Worm (Caenorhabditis elegans) whole organism, young adult: Measurements from ENCODE around the gene teg-1.

Source experiments
- B0261.1 ChIP-seq: sonication (generic microtip); optimal IDR thresholded peaks from 2 replicates; lab custom pipeline; 2016; ENCODE audit warnings: mild to moderate bottlenecking, missing genetic modification characterization, moderate library complexity, missing compliant biosample characterization
- C06A6.2 ChIP-seq: fragments of 200-800 bp; sonication (Bioruptor generic); conservative IDR thresholded peaks from 2 replicates; pipeline ENCODE4 v1.3.6; 2022; ENCODE audit warnings: missing genetic modification characterization, missing compliant biosample characterization
- F10E7.11 ChIP-seq: sonication (generic microtip); optimal IDR thresholded peaks from 2 replicates; lab custom pipeline; 2017; ENCODE audit warnings: mild to moderate bottlenecking, missing genetic modification characterization, moderate library complexity, missing compliant biosample characterization
- F33H1.4 ChIP-seq: fragments of 200-800 bp; sonication (Bioruptor generic); IDR thresholded peaks from 2 replicates; pipeline ENCODE4 v1.3.6; 2022; ENCODE audit warnings: missing genetic modification reagents, missing genetic modification characterization, missing compliant biosample characterization
- F52B5.7 ChIP-seq: sonication (generic microtip); optimal IDR thresholded peaks from 2 replicates; lab custom pipeline; 2016; ENCODE audit warnings: mild to moderate bottlenecking, missing genetic modification characterization, missing compliant biosample characterization
- F55B11.4 ChIP-seq: sonication (generic microtip); optimal IDR thresholded peaks from 2 replicates; lab custom pipeline; 2016; ENCODE audit warnings: missing compliant biosample characterization, missing genetic modification characterization, borderline replicate concordance; ENCODE audit not compliant: insufficient read depth
- F57C9.4 ChIP-seq: sonication (generic microtip); optimal IDR thresholded peaks from 2 replicates; lab custom pipeline; 2017; ENCODE audit warnings: mild to moderate bottlenecking, missing genetic modification characterization, missing compliant biosample characterization
- K12H6.12 ChIP-seq: fragments of 200-800 bp; sonication (Bioruptor generic); optimal IDR thresholded peaks from 2 replicates; lab custom pipeline; 2018; ENCODE audit warnings: mild to moderate bottlenecking, missing genetic modification characterization, missing compliant biosample characterization
- Y53F4B.3 ChIP-seq: fragments of 200-800 bp; sonication (Bioruptor generic); IDR thresholded peaks from 2 replicates; pipeline ENCODE4 v1.3.6; 2022; ENCODE audit warnings: missing genetic modification reagents, missing genetic modification characterization, missing compliant biosample characterization
- Y79H2A.3 ChIP-seq: fragments of 200-800 bp; sonication (Bioruptor generic); conservative IDR thresholded peaks from 2 replicates; pipeline ENCODE4 v1.3.6; 2022; ENCODE audit warnings: missing genetic modification reagents, missing genetic modification characterization, missing compliant biosample characterization
- ZK185.1 ChIP-seq: sonication (generic microtip); optimal IDR thresholded peaks from 2 replicates; lab custom pipeline; 2016; ENCODE audit warnings: mild to moderate bottlenecking, missing genetic modification characterization, missing compliant biosample characterization; ENCODE audit not compliant: poor library complexity, severe bottlenecking
- ama-1 ChIP-seq, 3 experiments: fragments of 150-350 bp in 1 of 3; sonication (generic microtip) in 2 of 3; optimal IDR thresholded peaks; 2 replicates each; lab custom pipeline; 2014 to 2018; ENCODE audit warnings: missing biosample characterization in 2 of 3, missing genetic modification characterization in 2 of 3, missing genetic modification reagents in 2 of 3
- aptf-2 ChIP-seq: fragments of 200-800 bp; sonication (Bioruptor generic); conservative IDR thresholded peaks from 2 replicates; pipeline ENCODE4 v1.3.6; 2022; ENCODE audit warnings: missing genetic modification reagents, missing genetic modification characterization, missing compliant biosample characterization
- atf-7 ChIP-seq: sonication (generic microtip); optimal IDR thresholded peaks from 2 replicates; lab custom pipeline; 2017; ENCODE audit warnings: mild to moderate bottlenecking, missing genetic modification characterization, missing compliant biosample characterization
- attf-5 ChIP-seq: fragments of 200-800 bp; sonication (Bioruptor generic); optimal IDR thresholded peaks from 2 replicates; lab custom pipeline; 2018; ENCODE audit warnings: mild to moderate bottlenecking, missing genetic modification characterization, missing compliant biosample characterization
- bed-1 ChIP-seq: fragments of 200-800 bp; sonication (Bioruptor generic); IDR thresholded peaks from 2 replicates; pipeline ENCODE4 v1.3.6; 2022; ENCODE audit warnings: missing genetic modification reagents, missing genetic modification characterization, missing compliant biosample characterization
- ccch-3 ChIP-seq: fragments of 200-800 bp; sonication (Bioruptor generic); optimal IDR thresholded peaks from 2 replicates; lab custom pipeline; 2018; ENCODE audit warnings: mild to moderate bottlenecking, missing genetic modification characterization, missing compliant biosample characterization
- cebp-2 ChIP-seq: fragments of 200-800 bp; sonication (Bioruptor generic); IDR thresholded peaks from 2 replicates; pipeline ENCODE4 v1.3.6; 2022; ENCODE audit warnings: missing genetic modification characterization, missing compliant biosample characterization
- ceh-100 ChIP-seq: fragments of 200-800 bp; sonication (Bioruptor generic); IDR thresholded peaks from 2 replicates; pipeline ENCODE4 v1.3.6; 2022; ENCODE audit warnings: missing genetic modification reagents, missing genetic modification characterization, missing compliant biosample characterization
- chd-7 ChIP-seq: sonication (generic microtip); optimal IDR thresholded peaks from 2 replicates; lab custom pipeline; 2016; ENCODE audit warnings: mild to moderate bottlenecking, missing genetic modification characterization, moderate library complexity, missing compliant biosample characterization
- die-1 ChIP-seq: sonication (generic microtip); optimal IDR thresholded peaks from 2 replicates; lab custom pipeline; 2016; ENCODE audit warnings: missing genotype, mild to moderate bottlenecking, missing genetic modification characterization, missing compliant biosample characterization
- dox-1 ChIP-seq: fragments of 200-800 bp; sonication (Bioruptor generic); IDR thresholded peaks from 2 replicates; pipeline ENCODE4 v1.3.6; 2022; ENCODE audit warnings: missing genetic modification reagents, missing genetic modification characterization, missing compliant biosample characterization
- dpff-1 ChIP-seq: sonication (generic microtip); optimal IDR thresholded peaks from 2 replicates; lab custom pipeline; 2017; ENCODE audit warnings: mild to moderate bottlenecking, missing genetic modification characterization, missing compliant biosample characterization
- egl-18 ChIP-seq: fragments of 200-800 bp; sonication (Bioruptor generic); IDR thresholded peaks from 2 replicates; pipeline ENCODE4 v1.3.6; 2022; ENCODE audit warnings: missing genetic modification reagents, missing genetic modification characterization, missing compliant biosample characterization
- egl-44 ChIP-seq: fragments of 200-800 bp; sonication (Bioruptor generic); IDR thresholded peaks from 2 replicates; pipeline ENCODE4 v1.3.6; 2022; ENCODE audit warnings: missing genetic modification reagents, missing genetic modification characterization, missing compliant biosample characterization
- egrh-3 ChIP-seq: fragments of 200-800 bp; sonication (Bioruptor generic); IDR thresholded peaks from 2 replicates; pipeline ENCODE4 v1.3.6; 2022; ENCODE audit warnings: missing genetic modification reagents, missing genetic modification characterization, missing compliant biosample characterization
- ets-4 ChIP-seq: fragments of 200-800 bp; sonication (Bioruptor generic); optimal IDR thresholded peaks from 2 replicates; lab custom pipeline; 2018; ENCODE audit warnings: mild to moderate bottlenecking, missing genetic modification characterization, missing compliant biosample characterization
- fkh-3 ChIP-seq: sonication (generic microtip); optimal IDR thresholded peaks from 2 replicates; lab custom pipeline; 2016; ENCODE audit warnings: mild to moderate bottlenecking, missing genetic modification characterization, missing compliant biosample characterization
- him-1 ChIP-seq: sonication (generic microtip); optimal IDR thresholded peaks from 2 replicates; lab custom pipeline; 2016; ENCODE audit warnings: missing genotype, missing genetic modification reagents, missing genetic modification characterization, missing compliant biosample characterization
- hlh-26 ChIP-seq: fragments of 200-800 bp; sonication (Bioruptor generic); conservative IDR thresholded peaks from 2 replicates; pipeline ENCODE4 v1.3.6; 2022; ENCODE audit warnings: missing genetic modification reagents, missing genetic modification characterization, missing compliant biosample characterization
- lsy-27 ChIP-seq: sonication (generic microtip); optimal IDR thresholded peaks from 2 replicates; lab custom pipeline; 2017; ENCODE audit warnings: missing genetic modification characterization, mild to moderate bottlenecking, missing compliant biosample characterization, antibody characterized with exemption, missing genotype, borderline replicate concordance; ENCODE audit not compliant: insufficient read depth
- madf-6 ChIP-seq: fragments of 200-800 bp; sonication (Bioruptor generic); IDR thresholded peaks from 2 replicates; pipeline ENCODE4 v1.3.6; 2022; ENCODE audit warnings: missing genetic modification reagents, missing genetic modification characterization, missing compliant biosample characterization
- madf-8 ChIP-seq: fragments of 200-800 bp; sonication (Bioruptor generic); conservative IDR thresholded peaks from 2 replicates; pipeline ENCODE4 v1.3.6; 2022; ENCODE audit warnings: missing genetic modification reagents, missing genetic modification characterization, missing compliant biosample characterization
- nhr-120 ChIP-seq: fragments of 200-800 bp; sonication (Bioruptor generic); IDR thresholded peaks from 2 replicates; pipeline ENCODE4 v1.3.6; 2022; ENCODE audit warnings: missing genetic modification characterization, missing compliant biosample characterization
- nhr-27 ChIP-seq: fragments of 200-800 bp; sonication (Bioruptor generic); optimal IDR thresholded peaks from 2 replicates; lab custom pipeline; 2018; ENCODE audit warnings: mild to moderate bottlenecking, missing genetic modification characterization, moderate library complexity, missing compliant biosample characterization
- nhr-90 ChIP-seq: sonication (generic microtip); optimal IDR thresholded peaks from 2 replicates; lab custom pipeline; 2016; ENCODE audit warnings: missing genotype, mild to moderate bottlenecking, missing genetic modification characterization, missing compliant biosample characterization
- pbrm-1 ChIP-seq: fragments of 200-800 bp; sonication (Bioruptor generic); IDR thresholded peaks from 2 replicates; pipeline ENCODE4 v1.3.6; 2022; ENCODE audit warnings: missing genetic modification reagents, missing genetic modification characterization, missing compliant biosample characterization
- rec-8 ChIP-seq, 2 experiments: sonication (generic microtip); optimal IDR thresholded peaks; 2 replicates each; lab custom pipeline; 2016; ENCODE audit warnings: mild to moderate bottlenecking in 2 of 2, missing genetic modification characterization in 2 of 2, missing genetic modification reagents in 2 of 2, missing genotype in 2 of 2, missing biosample characterization in 1 of 2, missing compliant biosample characterization in 1 of 2, moderate library complexity in 1 of 2
- snpc-1.3 ChIP-seq: sonication (generic microtip); optimal IDR thresholded peaks from 2 replicates; lab custom pipeline; 2017; ENCODE audit warnings: missing genetic modification characterization, mild to moderate bottlenecking, missing compliant biosample characterization, antibody characterized with exemption, moderate library complexity, missing genotype, missing genetic modification reagents; ENCODE audit not compliant: insufficient read depth
- sptf-2 ChIP-seq: fragments of 200-800 bp; sonication (Bioruptor generic); optimal IDR thresholded peaks from 2 replicates; lab custom pipeline; 2018; ENCODE audit warnings: mild to moderate bottlenecking, missing genetic modification characterization, missing compliant biosample characterization
- tlf-1 ChIP-seq: fragments of 200-800 bp; sonication (Bioruptor generic); optimal IDR thresholded peaks from 2 replicates; lab custom pipeline; 2018; ENCODE audit warnings: mild to moderate bottlenecking, missing genetic modification characterization, missing compliant biosample characterization
- unc-62 ChIP-seq: fragments of 150-350 bp; optimal IDR thresholded peaks from 2 replicates; lab custom pipeline; 2014; ENCODE audit warnings: missing biosample characterization, missing genetic modification reagents, missing genetic modification characterization
- zfh-2 ChIP-seq: fragments of 200-800 bp; sonication (Bioruptor generic); conservative IDR thresholded peaks from 2 replicates; pipeline ENCODE4 v1.3.6; 2022; ENCODE audit warnings: missing genetic modification reagents, missing genetic modification characterization, missing compliant biosample characterization
- zim-3 ChIP-seq: sonication (generic microtip); optimal IDR thresholded peaks from 2 replicates; lab custom pipeline; 2017; ENCODE audit warnings: mild to moderate bottlenecking, missing genetic modification characterization, moderate library complexity, missing compliant biosample characterization
- ztf-22 ChIP-seq: fragments of 200-800 bp; sonication (Bioruptor generic); optimal IDR thresholded peaks from 2 replicates; lab custom pipeline; 2018; ENCODE audit warnings: mild to moderate bottlenecking, missing genetic modification characterization, moderate library complexity, missing compliant biosample characterization
- ztf-3 ChIP-seq: fragments of 200-800 bp; sonication (Bioruptor generic); optimal IDR thresholded peaks from 2 replicates; lab custom pipeline; 2018; ENCODE audit warnings: mild to moderate bottlenecking, missing genetic modification characterization, missing compliant biosample characterization

teg-1 gene

ce11 chrIII:11324093-11324492 is 6.1 kb upstream of the teg-1 start:
- TF ChIP-seq egrh-3 (GFP tag; lab: Robert Waterston, UW) (peak; percentile 40; the same call in 1 of the 2 replicates), sptf-2 (GFP tag; lab: Kevin White, UChicago) (no peak)

- TF ChIP-seq attf-5 (peak; percentile 89), nhr-90 (tag; lab: Kevin White, UChicago) (no peak), F33H1.4 (GFP tag; lab: Robert Waterston, UW) (peak; percentile 26; the same call in 1 of the 2 replicates), aptf-2 (GFP tag; lab: Robert Waterston, UW) (0 out of 2 replicates have a peak, but pooled peaks have one; percentile 51), fkh-3 (tag; lab: Kevin White, UChicago) (no peak), hlh-26 (GFP tag; lab: Robert Waterston, UW) (no peak), cebp-2 (GFP tag; lab: Robert Waterston, UW) (no peak), pbrm-1 (peak; percentile 74; the same call in 1 of the 2 replicates), ztf-22 (GFP tag; lab: Kevin White, UChicago) (no peak), bed-1 (GFP tag; lab: Robert Waterston, UW) (no peak), ztf-3 (GFP tag; lab: Kevin White, UChicago) (no peak), madf-8 (GFP tag; lab: Robert Waterston, UW) (peak; percentile 17; the same call in 1 of the 2 replicates), Y53F4B.3 (GFP tag; lab: Robert Waterston, UW) (no peak), zfh-2 (GFP tag; lab: Robert Waterston, UW) (no peak), F55B11.4 (tag; lab: Kevin White, UChicago) (no peak), ccch-3 (peak; percentile 63), snpc-1.3 (tag; lab: Kevin White, UChicago) (peak; percentile 17), ceh-100 (peak; percentile 96), ZK185.1 (tag; lab: Kevin White, UChicago) (no peak), F52B5.7 (tag; lab: Kevin White, UChicago) (no peak), tlf-1 (GFP tag; lab: Kevin White, UChicago) (no peak), unc-62 (no peak), egl-18 (GFP tag; lab: Robert Waterston, UW) (no peak), dpff-1 (tag; lab: Kevin White, UChicago) (no peak), B0261.1 (tag; lab: Kevin White, UChicago) (peak; percentile 26), K12H6.12 (tag; lab: Kevin White, UChicago) (peak; percentile 87), die-1 (tag; lab: Kevin White, UChicago) (no peak), ama-1 (optimal IDR thresholded peaks at IDR 0.05; lab: Kevin White, UChicago) (no peak), ama-1 (GFP tag; optimal IDR thresholded peaks at IDR 0.05; lab: Kevin White, UChicago) (no peak), lsy-27 (no peak), chd-7 (tag; lab: Kevin White, UChicago) (no peak), nhr-27 (tag; lab: Kevin White, UChicago) (no peak), him-1 (tag; lab: Kevin White, UChicago) (peak; percentile 39), ets-4 (GFP tag; lab: Kevin White, UChicago) (no peak), madf-6 (GFP tag; lab: Robert Waterston, UW) (no peak; the same call in 1 of the 2 replicates), rec-8 (tag; optimal IDR thresholded peaks at IDR 0.05; lab: Kevin White, UChicago) (no peak), egrh-3 (GFP tag; lab: Robert Waterston, UW) (no peak), atf-7 (tag; lab: Kevin White, UChicago) (no peak), Y79H2A.3 (GFP tag; lab: Robert Waterston, UW) (no peak), F10E7.11 (tag; lab: Kevin White, UChicago) (no peak), C06A6.2 (GFP tag; lab: Robert Waterston, UW) (no peak), dox-1 (GFP tag; lab: Robert Waterston, UW) (no peak; the same call in 1 of the 2 replicates), F57C9.4 (no peak), nhr-120 (GFP tag; lab: Robert Waterston, UW) (no peak), egl-44 (GFP tag; lab: Robert Waterston, UW) (no peak), zim-3 (tag; lab: Kevin White, UChicago) (no peak)
These were observed 839 bp downstream of the teg-1 start, which contains the start of gene mcm-10 for ce11 chrIII:11317164-11317620. Gene mcm-10, plus strand, starts transcription at chrIII:11317570.
